Fruit fly (Drosophila melanogaster) whole organism, wandering third instar larva: ENCODE data around the gene veli.

Experiments used
- Abd-B ChIP-seq: fragments of >200 bp; optimal IDR thresholded peaks from 2 replicates; lab custom pipeline; 2017; ENCODE audit warnings: missing biosample characterization, missing genetic modification characterization
- CG32264 ChIP-seq: fragments of 200-800 bp; sonication (Bioruptor generic); optimal IDR thresholded peaks from 2 replicates; lab custom pipeline; 2016; ENCODE audit warnings: missing biosample characterization, missing genetic modification characterization
- CG9705 ChIP-seq: fragments of 200-800 bp; sonication (Bioruptor generic); optimal IDR thresholded peaks from 2 replicates; lab custom pipeline; 2018; ENCODE audit warnings: missing biosample characterization, mild to moderate bottlenecking, missing genetic modification characterization
- Dfd ChIP-seq: fragments of >200 bp; optimal IDR thresholded peaks from 2 replicates; lab custom pipeline; 2017; ENCODE audit warnings: missing biosample characterization, missing genetic modification characterization
- Dif ChIP-seq: fragments of 200-275, 200-300 bp; sonication (Bioruptor generic); optimal IDR thresholded peaks from 2 replicates; lab custom pipeline; 2018; ENCODE audit warnings: missing biosample characterization, missing genetic modification characterization; ENCODE audit not compliant: partially characterized antibody
- GATAd ChIP-seq: sonication (Bioruptor generic); optimal IDR thresholded peaks from 2 replicates; lab custom pipeline; 2016; ENCODE audit warnings: missing biosample characterization, missing genetic modification characterization
- HLH106 ChIP-seq: fragments of 200-800 bp; optimal IDR thresholded peaks from 3 replicates; lab custom pipeline; 2019; ENCODE audit warnings: missing biosample characterization, mild to moderate bottlenecking, missing genetic modification characterization, moderate library complexity
- Hnf4 ChIP-seq: fragments of 200-800 bp; sonication (Bioruptor generic); optimal IDR thresholded peaks from 2 replicates; lab custom pipeline; 2016; ENCODE audit warnings: missing biosample characterization, mild to moderate bottlenecking, missing genetic modification characterization
- Hr78 ChIP-seq: fragments of >200 bp; optimal IDR thresholded peaks from 2 replicates; lab custom pipeline; 2017; ENCODE audit warnings: missing biosample characterization, missing genetic modification characterization
- Hr83 ChIP-seq: fragments of 200-300 bp; sonication (Bioruptor generic); optimal IDR thresholded peaks from 2 replicates; lab custom pipeline; 2016; ENCODE audit warnings: missing biosample characterization, mild to moderate bottlenecking, missing genetic modification characterization, moderate library complexity; ENCODE audit not compliant: poor library complexity, severe bottlenecking
- Jra ChIP-seq: sonication (Bioruptor generic); optimal IDR thresholded peaks from 2 replicates; lab custom pipeline; 2016; ENCODE audit warnings: missing biosample characterization, missing genetic modification characterization
- Mio ChIP-seq: sonication (Bioruptor generic); optimal IDR thresholded peaks from 2 replicates; lab custom pipeline; 2016; ENCODE audit warnings: missing biosample characterization, missing genetic modification characterization
- Myc ChIP-seq: fragments of >200 bp; optimal IDR thresholded peaks from 2 replicates; lab custom pipeline; 2017
- OdsH ChIP-seq: fragments of 200-800 bp; sonication (Bioruptor generic); optimal IDR thresholded peaks from 2 replicates; lab custom pipeline; 2016; ENCODE audit warnings: missing biosample characterization, mild to moderate bottlenecking, missing genetic modification characterization
- Rel ChIP-seq, 2 experiments: fragments of 200-800 bp; sonication (Bioruptor generic) in 1 of 2; optimal IDR thresholded peaks; 2 replicates in 1 of 2; 3 replicates in 1 of 2; lab custom pipeline; 2016 to 2019; ENCODE audit warnings: mild to moderate bottlenecking in 2 of 2, missing biosample characterization in 2 of 2, missing genetic modification characterization in 2 of 2, moderate library complexity in 1 of 2
- Vsx2 ChIP-seq: fragments of 200-300, 225-300 bp; sonication (Bioruptor generic); optimal IDR thresholded peaks from 2 replicates; lab custom pipeline; 2018; ENCODE audit warnings: missing biosample characterization, missing genetic modification characterization; ENCODE audit not compliant: partially characterized antibody
- br ChIP-seq: fragments of 200-800 bp; sonication (Bioruptor generic); optimal IDR thresholded peaks from 2 replicates; lab custom pipeline; 2016; ENCODE audit warnings: missing biosample characterization, missing genetic modification characterization
- brk ChIP-seq: fragments of 200-800 bp; sonication (Bioruptor generic); optimal IDR thresholded peaks from 2 replicates; lab custom pipeline; 2016; ENCODE audit warnings: missing biosample characterization, mild to moderate bottlenecking, missing genetic modification characterization
- dl ChIP-seq, 2 experiments: fragments of 175-275, 200-275 bp in 1 of 2; fragments of 200-275 bp in 1 of 2; sonication (Bioruptor generic); optimal IDR thresholded peaks; lab custom pipeline; 2018; ENCODE audit warnings: mild to moderate bottlenecking in 2 of 2, missing biosample characterization in 2 of 2, missing genetic modification characterization in 2 of 2, moderate library complexity in 2 of 2; ENCODE audit not compliant: partially characterized antibody in 2 of 2, insufficient read depth in 1 of 2
- dsf ChIP-seq: sonication (Bioruptor generic); optimal IDR thresholded peaks from 2 replicates; lab custom pipeline; 2016; ENCODE audit warnings: missing biosample characterization, missing genetic modification characterization, borderline replicate concordance
- ey ChIP-seq: fragments of 200-800 bp; sonication (Bioruptor generic); optimal IDR thresholded peaks from 2 replicates; lab custom pipeline; 2016; ENCODE audit warnings: missing biosample characterization, missing genetic modification characterization
- foxo ChIP-seq, 2 experiments: fragments of 200-800 bp; sonication (Bioruptor generic); optimal IDR thresholded peaks; 2 replicates in 1 of 2; 3 replicates in 1 of 2; lab custom pipeline; 2016 to 2017; ENCODE audit warnings: missing biosample characterization in 2 of 2, missing genetic modification characterization in 2 of 2
- h ChIP-seq: fragments of 200-800 bp; sonication (Bioruptor generic); optimal IDR thresholded peaks from 3 replicates; lab custom pipeline; 2016; ENCODE audit warnings: missing biosample characterization, mild to moderate bottlenecking, missing genetic modification characterization
- jim ChIP-seq: fragments of 175-275, 200-325 bp; sonication (Bioruptor generic); optimal IDR thresholded peaks from 2 replicates; lab custom pipeline; 2016; ENCODE audit warnings: missing biosample characterization, mild to moderate bottlenecking, missing genetic modification characterization
- lola ChIP-seq: fragments of >200 bp; optimal IDR thresholded peaks from 2 replicates; lab custom pipeline; 2017; ENCODE audit warnings: missing biosample characterization, missing genetic modification characterization
- psq ChIP-seq: fragments of 200-800 bp; sonication (Bioruptor generic); optimal IDR thresholded peaks from 3 replicates; lab custom pipeline; 2017; ENCODE audit warnings: missing biosample characterization, mild to moderate bottlenecking, missing genetic modification characterization, moderate library complexity
- rgr ChIP-seq: fragments of 200-800 bp; sonication (Bioruptor generic); optimal IDR thresholded peaks from 3 replicates; lab custom pipeline; 2016; ENCODE audit warnings: missing biosample characterization, mild to moderate bottlenecking, missing genetic modification characterization
- sage ChIP-seq: fragments of 200-800 bp; sonication (Bioruptor generic); optimal IDR thresholded peaks from 2 replicates; lab custom pipeline; 2016; ENCODE audit warnings: missing biosample characterization, mild to moderate bottlenecking, missing genetic modification characterization
- usp ChIP-seq: fragments of >200 bp; optimal IDR thresholded peaks from 2 replicates; lab custom pipeline; 2017; ENCODE audit warnings: missing biosample characterization, missing genetic modification characterization
- woc ChIP-seq: sonication (Bioruptor generic); optimal IDR thresholded peaks from 2 replicates; lab custom pipeline; 2016; ENCODE audit warnings: missing biosample characterization, mild to moderate bottlenecking, missing genetic modification characterization

veli gene

DNA sequence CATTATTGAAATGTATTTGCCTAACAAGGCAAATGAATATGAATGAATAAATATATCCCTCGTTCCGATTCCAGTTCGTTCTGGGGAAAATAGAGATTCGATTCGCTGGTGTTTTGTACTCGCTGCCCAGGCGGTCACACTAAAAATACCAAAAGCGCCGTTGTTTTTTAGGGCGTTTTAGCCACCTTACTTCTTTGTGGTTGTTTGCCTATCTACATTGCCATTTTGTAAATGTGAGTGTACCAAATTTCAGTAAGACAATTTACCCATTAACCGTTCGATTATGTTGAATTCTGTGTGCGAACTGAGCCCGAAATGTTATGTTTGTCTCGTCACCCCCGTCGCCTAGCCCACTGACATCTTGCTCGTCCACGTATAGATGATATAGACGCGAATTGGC, 32.1 kb upstream of the veli start, which contains the start of the genes CG33095 and CG33096:
CG33095 (plus strand) TSS at position 187 of the 400 bp plus-strand sequence.
CG33096 (plus strand) TSS at position 187 of the 400 bp plus-strand sequence.
- TF ChIP-seq Hr78 (GFP tag; lab: Kevin White, UChicago) (no peak), dsf (GFP tag; lab: Kevin White, UChicago) (no peak), Jra (GFP tag; lab: Kevin White, UChicago) (no peak), woc (GFP tag; lab: Kevin White, UChicago) (peak; percentile 62), foxo (GFP tag; optimal IDR thresholded peaks at IDR 0.05; lab: Kevin White, UChicago) (no peak), usp (no peak), Dif (GFP tag; lab: Kevin White, UChicago) (peak; percentile 19), sage (GFP tag; lab: Kevin White, UChicago) (no peak), CG32264 (GFP tag; lab: Kevin White, UChicago) (no peak), Vsx2 (GFP tag; lab: Kevin White, UChicago) (no peak), HLH106 (no peak), OdsH (GFP tag; lab: Kevin White, UChicago) (no peak), lola (GFP tag; lab: Kevin White, UChicago) (no peak)

DNA sequence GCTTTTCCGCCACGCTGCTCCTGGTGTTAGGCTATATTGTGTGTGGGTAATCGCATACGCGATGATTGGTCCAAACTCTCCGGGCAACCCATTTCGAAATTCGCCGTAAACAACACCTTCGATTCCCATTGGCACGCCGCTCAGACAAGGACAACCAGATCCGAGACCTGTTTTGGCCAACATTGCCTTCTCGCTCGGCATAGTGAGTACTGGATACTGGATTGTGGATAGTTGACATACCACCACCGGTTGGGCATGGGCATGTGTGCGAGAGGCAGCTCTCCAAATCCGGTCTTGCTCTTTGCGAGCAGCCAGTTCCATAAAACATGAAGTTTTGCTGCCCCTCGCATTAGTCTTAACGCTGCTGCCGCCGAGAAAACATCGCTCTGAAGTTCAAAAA, 29.2 kb upstream of the veli start, which contains the start of gene fd96Cb:
fd96Cb (plus strand) TSS at position 374 of the 400 bp plus-strand sequence.
- no peak for TF ChIP-seq brk (GFP tag; lab: Kevin White, UChicago)
- TF ChIP-seq woc (GFP tag; lab: Kevin White, UChicago), result no peak
- peak; percentile 94 for TF ChIP-seq Dif (GFP tag; lab: Kevin White, UChicago)
- TF ChIP-seq jim, result no peak
- no peak for TF ChIP-seq h
- TF ChIP-seq lola (GFP tag; lab: Kevin White, UChicago), result no peak
- TF ChIP-seq Rel (GFP tag; optimal IDR thresholded peaks at IDR 0.05; lab: Kevin White, UChicago), result no peak
- TF ChIP-seq Rel (tag; optimal IDR thresholded peaks at IDR 0.05; lab: Kevin White, UChicago), result peak; percentile 16
- peak; percentile 30 to 74 for TF ChIP-seq dl (GFP tag; optimal IDR thresholded peaks at IDR 0.05; lab: Kevin White, UChicago; ENCODE audit: insufficient read depth in 1 of 2, partially characterized antibody in 2 of 2)
- peak; percentile 96 for TF ChIP-seq Vsx2 (GFP tag; lab: Kevin White, UChicago)

DNA sequence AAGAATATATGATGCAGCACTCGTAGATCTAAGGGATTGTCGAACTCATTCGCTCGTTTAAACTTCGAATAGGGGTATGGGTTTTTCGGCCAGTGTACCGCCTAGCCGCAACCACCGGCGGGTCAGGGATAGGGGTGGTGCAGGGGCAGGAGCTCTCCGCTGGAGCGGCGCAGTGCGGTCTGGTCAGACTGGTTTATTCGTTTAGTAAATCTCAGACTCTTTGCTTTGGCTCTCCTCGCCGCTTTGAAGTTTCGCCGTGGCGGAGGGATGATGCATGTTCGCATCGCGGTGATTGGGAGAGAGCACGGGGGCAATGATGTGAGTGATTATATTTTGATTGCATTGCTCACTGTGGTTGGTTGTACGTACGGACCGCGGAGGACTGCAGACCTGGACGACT, 17.0 kb upstream of the veli start, which contains the start of gene fd96Ca:
fd96Ca (plus strand) TSS at position 337 of the 400 bp plus-strand sequence.
- no peak for TF ChIP-seq CG9705
- no peak for TF ChIP-seq foxo (GFP tag; optimal IDR thresholded peaks at IDR 0.05; lab: Kevin White, UChicago)
- no peak for TF ChIP-seq rgr
- TF ChIP-seq Dif (GFP tag; lab: Kevin White, UChicago), result peak; percentile 38
- no peak for TF ChIP-seq Abd-B (GFP tag; lab: Kevin White, UChicago)
- no peak for TF ChIP-seq Myc (lab: Kevin White, UChicago)
- TF ChIP-seq Hr78 (GFP tag; lab: Kevin White, UChicago), result no peak
- TF ChIP-seq Rel (GFP tag; optimal IDR thresholded peaks at IDR 0.05; lab: Kevin White, UChicago), result no peak
- TF ChIP-seq Rel (tag; optimal IDR thresholded peaks at IDR 0.05; lab: Kevin White, UChicago), result no peak
- TF ChIP-seq br (GFP tag; lab: Kevin White, UChicago), result no peak
- no peak for TF ChIP-seq HLH106
- TF ChIP-seq Dfd (GFP tag; lab: Kevin White, UChicago), result no peak
- TF ChIP-seq ey (GFP tag; lab: Kevin White, UChicago), result no peak
- peak; percentile 67 for TF ChIP-seq Vsx2 (GFP tag; lab: Kevin White, UChicago)
- TF ChIP-seq Jra (GFP tag; lab: Kevin White, UChicago), result no peak
- no peak for TF ChIP-seq brk (GFP tag; lab: Kevin White, UChicago)
- TF ChIP-seq psq (GFP tag; lab: Kevin White, UChicago), result no peak
- TF ChIP-seq CG32264 (GFP tag; lab: Kevin White, UChicago), result no peak
- TF ChIP-seq sage (GFP tag; lab: Kevin White, UChicago), result no peak
- TF ChIP-seq GATAd (GFP tag; lab: Kevin White, UChicago), result no peak
- TF ChIP-seq woc (GFP tag; lab: Kevin White, UChicago), result peak; percentile 38
- TF ChIP-seq usp, result no peak
- no peak for TF ChIP-seq Mio (GFP tag; lab: Kevin White, UChicago)

DNA sequence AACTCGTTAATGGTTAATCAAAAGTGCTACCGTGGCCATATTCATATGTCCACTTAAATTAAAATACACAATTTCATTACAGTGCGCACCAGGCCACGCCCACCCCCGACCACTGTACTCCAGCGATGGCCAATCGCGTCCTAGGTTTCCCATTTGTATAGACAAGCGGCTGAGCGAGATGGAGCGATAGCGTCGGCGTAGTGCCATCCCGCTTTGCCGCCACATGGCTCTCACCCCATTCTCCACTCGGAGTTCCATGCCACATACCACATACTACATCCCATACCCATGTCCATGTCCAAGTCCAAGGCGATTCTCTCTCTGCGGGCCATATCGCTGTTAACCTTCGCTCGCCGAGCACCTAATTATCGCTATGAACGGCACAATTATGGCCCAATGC, 15.1 kb upstream of the veli start:
- TF ChIP-seq Jra (GFP tag; lab: Kevin White, UChicago), result no peak
- no peak for TF ChIP-seq h
- peak; percentile 57 for TF ChIP-seq Hr83 (GFP tag; lab: Kevin White, UChicago)
- peak; percentile 40 for TF ChIP-seq Dif (GFP tag; lab: Kevin White, UChicago)
- TF ChIP-seq sage (GFP tag; lab: Kevin White, UChicago), result no peak
- TF ChIP-seq Hnf4 (GFP tag; lab: Kevin White, UChicago), result no peak
